Fruit fly (Drosophila melanogaster) whole organism, wandering third instar larva: ENCODE measurements around the gene CG15160.

Experiments used
- Abd-B ChIP-seq: fragments of >200 bp; optimal IDR thresholded peaks from 2 replicates; lab custom pipeline; 2017; ENCODE audit warnings: missing biosample characterization, missing genetic modification characterization
- Dif ChIP-seq: fragments of 200-275, 200-300 bp; sonication (Bioruptor generic); optimal IDR thresholded peaks from 2 replicates; lab custom pipeline; 2018; ENCODE audit warnings: missing biosample characterization, missing genetic modification characterization; ENCODE audit not compliant: partially characterized antibody
- GATAd ChIP-seq: sonication (Bioruptor generic); optimal IDR thresholded peaks from 2 replicates; lab custom pipeline; 2016; ENCODE audit warnings: missing biosample characterization, missing genetic modification characterization
- Jra ChIP-seq: sonication (Bioruptor generic); optimal IDR thresholded peaks from 2 replicates; lab custom pipeline; 2016; ENCODE audit warnings: missing biosample characterization, missing genetic modification characterization
- Mio ChIP-seq: sonication (Bioruptor generic); optimal IDR thresholded peaks from 2 replicates; lab custom pipeline; 2016; ENCODE audit warnings: missing biosample characterization, missing genetic modification characterization
- OdsH ChIP-seq: fragments of 200-800 bp; sonication (Bioruptor generic); optimal IDR thresholded peaks from 2 replicates; lab custom pipeline; 2016; ENCODE audit warnings: missing biosample characterization, mild to moderate bottlenecking, missing genetic modification characterization
- brk ChIP-seq: fragments of 200-800 bp; sonication (Bioruptor generic); optimal IDR thresholded peaks from 2 replicates; lab custom pipeline; 2016; ENCODE audit warnings: missing biosample characterization, mild to moderate bottlenecking, missing genetic modification characterization
- h ChIP-seq: fragments of 200-800 bp; sonication (Bioruptor generic); optimal IDR thresholded peaks from 3 replicates; lab custom pipeline; 2016; ENCODE audit warnings: missing biosample characterization, mild to moderate bottlenecking, missing genetic modification characterization
- lola ChIP-seq: fragments of >200 bp; optimal IDR thresholded peaks from 2 replicates; lab custom pipeline; 2017; ENCODE audit warnings: missing biosample characterization, missing genetic modification characterization

- TF ChIP-seq Abd-B (GFP tag; lab: Kevin White, UChicago) (no peak), GATAd (GFP tag; lab: Kevin White, UChicago) (no peak), Dif (GFP tag; lab: Kevin White, UChicago) (no peak), h (GFP tag; lab: Kevin White, UChicago) (no peak), OdsH (GFP tag; lab: Kevin White, UChicago) (no peak), Jra (GFP tag; lab: Kevin White, UChicago) (no peak), brk (no peak), lola (GFP tag; lab: Kevin White, UChicago) (no peak), Mio (GFP tag; lab: Kevin White, UChicago) (no peak)
Measured at dm6 chr2L:18630611-18631221, 40.0 kb downstream of the CG15160 start.
